Fruit fly (Drosophila melanogaster): Measurements from ENCODE around the gene Tango4.

dm6 chrX:12003437-12004394 lies 17.2 kb upstream of the Tango4 start, which contains the start of gene fw:
- TF ChIP-seq usp (GFP tag; optimal IDR thresholded peaks at IDR 0.05) (no peak), Dll (optimal IDR thresholded peaks at IDR 0.05) (no peak), CG8478 (optimal IDR thresholded peaks at IDR 0.05) (no peak), psq (optimal IDR thresholded peaks at IDR 0.05) (no peak), pan (optimal IDR thresholded peaks at IDR 0.05) (no peak)

Data from whole organism.